Fruit fly (Drosophila melanogaster) whole organism, embryonic: Measurements from ENCODE around the gene ND-B18.

ENCODE experiments used
- CG11085 ChIP-seq: fragments of 200-800 bp; sonication (Bioruptor generic); IDR thresholded peaks from 2 replicates; pipeline ENCODE4 v1.3.6; 2022; ENCODE audit warnings: missing biosample characterization, missing genetic modification characterization
- CG12219 ChIP-seq: fragments of 200-800 bp; sonication (Bioruptor generic); optimal IDR thresholded peaks from 3 replicates; lab custom pipeline; 2018; ENCODE audit warnings: missing biosample characterization, mild to moderate bottlenecking, missing genetic modification characterization
- CG12659 ChIP-seq: fragments of 200-800 bp; sonication (Bioruptor generic); optimal IDR thresholded peaks from 3 replicates; lab custom pipeline; 2017; ENCODE audit warnings: mild to moderate bottlenecking, missing biosample characterization, missing genetic modification reagents, missing genetic modification characterization
- CG13296 ChIP-seq: fragments of 200-800 bp; sonication (Bioruptor generic); optimal IDR thresholded peaks from 3 replicates; lab custom pipeline; 2018; ENCODE audit warnings: missing biosample characterization, mild to moderate bottlenecking, missing genetic modification characterization
- CG14710 ChIP-seq: fragments of 200-800 bp; sonication (Bioruptor generic); optimal IDR thresholded peaks from 3 replicates; lab custom pipeline; 2019; ENCODE audit warnings: missing biosample characterization, mild to moderate bottlenecking, missing genetic modification characterization, moderate library complexity
- CG14965 ChIP-seq: fragments of 200-800 bp; sonication (Bioruptor generic); optimal IDR thresholded peaks from 2 replicates; lab custom pipeline; 2016; ENCODE audit warnings: missing biosample characterization, missing genetic modification characterization, borderline replicate concordance
- CG1603 ChIP-seq: fragments of 200-800 bp; sonication (Bioruptor generic); optimal IDR thresholded peaks from 2 replicates; lab custom pipeline; 2019; ENCODE audit warnings: missing biosample characterization, mild to moderate bottlenecking, missing genetic modification characterization, moderate library complexity
- CG17359 ChIP-seq: fragments of 200-800 bp; sonication (Bioruptor generic); optimal IDR thresholded peaks from 3 replicates; lab custom pipeline; 2018; ENCODE audit warnings: missing biosample characterization, mild to moderate bottlenecking, missing genetic modification characterization, moderate library complexity
- CG17385 ChIP-seq: fragments of 200-800 bp; sonication (Bioruptor generic); optimal IDR thresholded peaks from 3 replicates; lab custom pipeline; 2018; ENCODE audit warnings: missing biosample characterization, mild to moderate bottlenecking, missing genetic modification characterization
- CG18011 ChIP-seq: fragments of 200-800 bp; sonication (Bioruptor generic); optimal IDR thresholded peaks from 2 replicates; lab custom pipeline; 2017; ENCODE audit warnings: missing biosample characterization, missing genetic modification characterization, mild to moderate bottlenecking, moderate library complexity, missing genotype
- CG18262 ChIP-seq: fragments of 200-800 bp; optimal IDR thresholded peaks from 3 replicates; lab custom pipeline; 2019; ENCODE audit warnings: missing biosample characterization, mild to moderate bottlenecking, missing genetic modification characterization, moderate library complexity
- CG18619 ChIP-seq: fragments of 200-800 bp; sonication (Bioruptor generic); optimal IDR thresholded peaks from 3 replicates; lab custom pipeline; 2017; ENCODE audit warnings: missing biosample characterization, mild to moderate bottlenecking, missing genetic modification characterization
- CG30403 ChIP-seq: fragments of 200-800 bp; sonication (Bioruptor generic); optimal IDR thresholded peaks from 3 replicates; lab custom pipeline; 2016; ENCODE audit warnings: missing biosample characterization, missing genetic modification characterization
- CG4424 ChIP-seq: fragments of 200-800 bp; sonication (Bioruptor generic); optimal IDR thresholded peaks from 3 replicates; lab custom pipeline; 2016; ENCODE audit warnings: missing biosample characterization, missing genetic modification characterization
- CG7372 ChIP-seq: fragments of 200-800 bp; sonication (Bioruptor generic); IDR thresholded peaks from 2 replicates; pipeline ENCODE4 v1.3.6; 2022; ENCODE audit warnings: missing biosample characterization, missing genetic modification characterization
- CG7928 ChIP-seq: fragments of 200-800 bp; sonication (Bioruptor generic); optimal IDR thresholded peaks from 2 replicates; lab custom pipeline; 2017; ENCODE audit warnings: missing biosample characterization, mild to moderate bottlenecking, missing genetic modification characterization
- CG8290 ChIP-seq, 3 experiments: fragments of 200-800 bp; sonication (Bioruptor generic); optimal IDR thresholded peaks; 2 replicates each; lab custom pipeline; 2016 to 2019; ENCODE audit warnings: missing biosample characterization in 3 of 3, missing genetic modification characterization in 3 of 3, mild to moderate bottlenecking in 2 of 3, moderate library complexity in 1 of 3
- D ChIP-seq, 2 experiments: fragments of 200-800 bp in 1 of 2; fragments of >200 bp in 1 of 2; sonication (Bioruptor generic) in 1 of 2; optimal IDR thresholded peaks; 2 replicates in 1 of 2; 3 replicates in 1 of 2; lab custom pipeline; 2017; ENCODE audit warnings: mild to moderate bottlenecking in 1 of 2, missing biosample characterization in 1 of 2, missing genetic modification characterization in 1 of 2, missing genetic modification reagents in 1 of 2
- Gug ChIP-seq: fragments of 200-800 bp; sonication (Bioruptor generic); IDR thresholded peaks from 4 replicates; pipeline ENCODE4 v1.3.6; 2022; ENCODE audit warnings: missing biosample characterization, missing genetic modification characterization
- Jarid2 ChIP-seq: fragments of 200-800 bp; sonication (Bioruptor generic); optimal IDR thresholded peaks from 3 replicates; lab custom pipeline; 2017; ENCODE audit warnings: mild to moderate bottlenecking, missing biosample characterization, missing genetic modification reagents, missing genetic modification characterization
- Lhr ChIP-seq: fragments of 200-800 bp; sonication (Bioruptor generic); optimal IDR thresholded peaks from 3 replicates; lab custom pipeline; 2017; ENCODE audit warnings: mild to moderate bottlenecking, missing biosample characterization, missing genetic modification reagents, missing genetic modification characterization
- Oaz ChIP-seq: fragments of 200-800 bp; sonication (Bioruptor generic); IDR thresholded peaks from 2 replicates; pipeline ENCODE4 v1.3.6; 2022; ENCODE audit warnings: missing biosample characterization, missing genetic modification characterization
- Opbp ChIP-seq: fragments of 200-800 bp; sonication (Bioruptor generic); IDR thresholded peaks from 3 replicates; pipeline ENCODE4 v1.3.6; 2022; ENCODE audit warnings: missing biosample characterization, missing genetic modification characterization; ENCODE audit not compliant: partially characterized antibody
- Rfx ChIP-seq: fragments of 200-800 bp; sonication (Bioruptor generic); IDR thresholded peaks from 2 replicates; pipeline ENCODE4 v1.3.6; 2022; ENCODE audit warnings: missing biosample characterization, missing genetic modification characterization
- Rx ChIP-seq: fragments of 200-800 bp; sonication (Bioruptor generic); IDR thresholded peaks from 2 replicates; pipeline ENCODE4 v1.3.6; 2022; ENCODE audit warnings: missing biosample characterization, missing genetic modification characterization
- Sry-β ChIP-seq: fragments of 200-800 bp; sonication (Bioruptor generic); optimal IDR thresholded peaks from 2 replicates; lab custom pipeline; 2018; ENCODE audit warnings: missing biosample characterization, mild to moderate bottlenecking, missing genetic modification characterization, moderate library complexity
- Ssrp ChIP-seq: fragments of 200-800 bp; sonication (Bioruptor generic); optimal IDR thresholded peaks from 2 replicates; lab custom pipeline; 2018; ENCODE audit warnings: missing biosample characterization, mild to moderate bottlenecking, missing genetic modification characterization, moderate library complexity
- Tbp ChIP-seq: fragments of >200 bp; optimal IDR thresholded peaks from 2 replicates; lab custom pipeline; 2018; ENCODE audit warnings: missing biosample characterization, missing genetic modification characterization
- dmrt11E ChIP-seq: fragments of 200-800 bp; sonication (Bioruptor generic); optimal IDR thresholded peaks from 3 replicates; lab custom pipeline; 2018; ENCODE audit warnings: missing biosample characterization, mild to moderate bottlenecking, missing genetic modification characterization, moderate library complexity
- en ChIP-seq: fragments of 200-800 bp; sonication (Bioruptor generic); optimal IDR thresholded peaks from 2 replicates; lab custom pipeline; 2016; ENCODE audit warnings: missing biosample characterization, missing genetic modification characterization
- exex ChIP-seq: fragments of 200-800 bp; sonication (Bioruptor generic); optimal IDR thresholded peaks from 4 replicates; lab custom pipeline; 2018; ENCODE audit warnings: missing biosample characterization, mild to moderate bottlenecking, missing genetic modification characterization, moderate library complexity
- gfzf ChIP-seq: fragments of 200-800 bp; sonication (Bioruptor generic); optimal IDR thresholded peaks from 2 replicates; lab custom pipeline; 2016; ENCODE audit warnings: missing biosample characterization, mild to moderate bottlenecking, missing genetic modification characterization, moderate library complexity
- hbn ChIP-seq: fragments of 200-800 bp; sonication (Bioruptor generic); IDR thresholded peaks from 2 replicates; pipeline ENCODE4 v1.3.6; 2022; ENCODE audit warnings: missing biosample characterization, missing genetic modification characterization; ENCODE audit not compliant: partially characterized antibody
- lbe ChIP-seq: fragments of 200-800 bp; sonication (Bioruptor generic); optimal IDR thresholded peaks from 2 replicates; lab custom pipeline; 2016; ENCODE audit warnings: missing biosample characterization, mild to moderate bottlenecking, missing genetic modification characterization
- lov ChIP-seq, 2 experiments: fragments of 200-800 bp in 1 of 2; fragments of >200 bp in 1 of 2; sonication (Bioruptor generic) in 1 of 2; IDR thresholded peaks in 1 of 2; optimal IDR thresholded peaks in 1 of 2; 2 replicates in 1 of 2; 3 replicates in 1 of 2; pipeline versions ENCODE4 v1.3.6 to Lab custom; 2017 to 2022; ENCODE audit warnings: missing biosample characterization in 1 of 2, missing genetic modification characterization in 1 of 2
- nmo ChIP-seq: fragments of 200-800 bp; sonication (Bioruptor generic); optimal IDR thresholded peaks from 2 replicates; lab custom pipeline; 2018; ENCODE audit warnings: missing biosample characterization, mild to moderate bottlenecking, missing genetic modification characterization, moderate library complexity
- pan ChIP-seq, 4 experiments: fragments of >200 bp in 3 of 4; fragments of 200-800 bp in 1 of 4; sonication (Bioruptor generic) in 1 of 4; optimal IDR thresholded peaks in 3 of 4; IDR thresholded peaks in 1 of 4; 2 replicates each; pipeline versions ENCODE4 v1.3.6 to Lab custom; 2017 to 2022; ENCODE audit warnings: missing biosample characterization in 2 of 4, missing genetic modification characterization in 2 of 4, mixed read lengths in 1 of 4
- phol ChIP-seq: fragments of 200-800 bp; sonication (Bioruptor generic); optimal IDR thresholded peaks from 3 replicates; lab custom pipeline; 2018; ENCODE audit warnings: missing biosample characterization, mild to moderate bottlenecking, missing genetic modification characterization, moderate library complexity
- pita ChIP-seq: fragments of 200-800 bp; sonication (Bioruptor generic); optimal IDR thresholded peaks from 2 replicates; lab custom pipeline; 2017; ENCODE audit warnings: missing biosample characterization, mild to moderate bottlenecking, missing genetic modification characterization
- rib ChIP-seq: fragments of 200-800 bp; sonication (Bioruptor generic); IDR thresholded peaks from 2 replicates; pipeline ENCODE4 v1.3.6; 2022; ENCODE audit warnings: missing biosample characterization, missing genetic modification characterization
- ro ChIP-seq: fragments of 200-800 bp; sonication (Bioruptor generic); IDR thresholded peaks from 2 replicates; pipeline ENCODE4 v1.3.6; 2022; ENCODE audit warnings: missing biosample characterization, missing genetic modification characterization
- sim ChIP-seq: fragments of 200-800 bp; sonication (Bioruptor generic); IDR thresholded peaks from 2 replicates; pipeline ENCODE4 v1.3.6; 2022; ENCODE audit warnings: missing biosample characterization, missing genetic modification characterization
- slp2 ChIP-seq: fragments of 200-800 bp; sonication (Bioruptor generic); optimal IDR thresholded peaks from 2 replicates; lab custom pipeline; 2016; ENCODE audit warnings: missing biosample characterization, missing genetic modification characterization
- stwl ChIP-seq: fragments of 200-800 bp; sonication (Bioruptor generic); optimal IDR thresholded peaks from 3 replicates; lab custom pipeline; 2018; ENCODE audit warnings: missing biosample characterization, mild to moderate bottlenecking, missing genetic modification characterization, moderate library complexity
- wek ChIP-seq: fragments of 200-800 bp; sonication (Bioruptor generic); optimal IDR thresholded peaks from 3 replicates; lab custom pipeline; 2018; ENCODE audit warnings: missing biosample characterization, mild to moderate bottlenecking, missing genetic modification characterization, moderate library complexity

Gene ND-B18

DNA sequence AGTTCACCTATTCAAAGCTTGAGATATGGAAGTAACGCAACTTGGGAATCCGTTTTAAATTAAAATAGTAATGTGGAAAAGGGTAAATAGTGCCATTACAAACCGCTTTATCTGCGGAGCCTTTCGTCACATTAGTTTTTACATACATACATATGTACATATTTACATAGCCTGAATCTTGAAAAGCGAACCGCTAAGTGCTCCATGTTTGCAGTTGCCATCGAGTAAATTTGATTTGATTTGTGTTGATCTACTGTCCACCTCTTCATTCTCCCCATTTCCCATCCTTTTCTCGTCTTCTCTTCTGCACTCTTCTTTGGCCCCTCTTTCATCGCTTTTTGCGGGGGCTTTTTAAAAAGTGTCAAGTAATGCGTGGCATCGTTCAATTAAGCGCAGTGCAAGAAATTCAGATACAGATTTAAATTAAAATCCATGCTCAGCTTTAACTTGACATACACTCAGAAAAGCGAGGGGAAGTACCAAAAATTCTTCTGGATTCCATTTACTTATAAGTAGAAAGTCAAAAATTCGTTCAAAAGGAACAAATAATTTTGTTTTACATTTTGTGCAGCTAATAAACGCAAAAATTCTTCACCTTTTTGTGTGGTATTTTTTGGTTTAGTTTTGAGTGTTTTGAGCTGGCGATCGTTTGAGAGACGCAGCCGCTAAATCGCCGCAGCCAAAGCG lies 20.4 kb upstream of the ND-B18 start (continued):
- no peak for TF ChIP-seq Tbp (GFP tag; lab: Kevin White, UChicago)
- peak; percentile 65 for TF ChIP-seq rib (GFP tag; lab: Robert Waterston, UW)
- peak; percentile 70 for TF ChIP-seq en (GFP tag; lab: Kevin White, UChicago)
- TF ChIP-seq CG17385 (GFP tag; lab: Kevin White, UChicago) = peak; percentile 79
- TF ChIP-seq Oaz = no peak
- TF ChIP-seq CG18011 (GFP tag; lab: Kevin White, UChicago) = peak; percentile 28
- peak; percentile 75 for TF ChIP-seq dmrt11E
- TF ChIP-seq gfzf (GFP tag; lab: Kevin White, UChicago) = no peak
- no peak for TF ChIP-seq lov (optimal IDR thresholded peaks at IDR 0.05; lab: Kevin White, UChicago)
- peak; percentile 91 for TF ChIP-seq lov (GFP tag; IDR thresholded peaks at IDR 0.05; lab: Robert Waterston, UW)
- TF ChIP-seq Gug (GFP tag; lab: Robert Waterston, UW) = no peak
- TF ChIP-seq CG4424 (GFP tag; lab: Kevin White, UChicago) = peak; percentile 67
- no peak for TF ChIP-seq stwl (tag; lab: Kevin White, UChicago)
- TF ChIP-seq Ssrp (tag; lab: Kevin White, UChicago) = no peak
- TF ChIP-seq hbn (GFP tag; lab: Robert Waterston, UW) = no peak
- no peak for TF ChIP-seq D (optimal IDR thresholded peaks at IDR 0.05; lab: Kevin White, UChicago)
- TF ChIP-seq D (GFP tag; optimal IDR thresholded peaks at IDR 0.05; lab: Kevin White, UChicago) = peak; percentile 93
- peak; percentile 74 for TF ChIP-seq CG14710
- peak; percentile 81 for TF ChIP-seq CG14965 (GFP tag; lab: Kevin White, UChicago)
- TF ChIP-seq wek (GFP tag; lab: Kevin White, UChicago) = peak; percentile 95
- TF ChIP-seq Lhr (GFP tag; lab: Kevin White, UChicago) = peak; percentile 83
- TF ChIP-seq CG17359 (tag; lab: Kevin White, UChicago) = peak; percentile 94
- TF ChIP-seq pita (GFP tag; lab: Kevin White, UChicago) = no peak
- TF ChIP-seq pan (optimal IDR thresholded peaks at IDR 0.05; lab: Kevin White, UChicago) = no peak
- peak in 1 of 2 experiments; percentile 83 for TF ChIP-seq pan (GFP tag; optimal IDR thresholded peaks at IDR 0.05 in 1 of 2, IDR thresholded peaks at IDR 0.05 in 1 of 2)
- peak; percentile 41; the same call in 1 of the 2 replicates for TF ChIP-seq CG11085 (GFP tag; lab: Robert Waterston, UW)
- TF ChIP-seq Rfx (GFP tag; lab: Robert Waterston, UW) = peak; percentile 54; the same call in 1 of the 2 replicates
- peak; percentile 57 for TF ChIP-seq lbe (GFP tag; lab: Kevin White, UChicago)
- peak; percentile 55 for TF ChIP-seq CG8290 (GFP tag; optimal IDR thresholded peaks at IDR 0.05; lab: Kevin White, UChicago)
- TF ChIP-seq CG8290 (tag; optimal IDR thresholded peaks at IDR 0.05; lab: Kevin White, UChicago) = peak; percentile 93
- TF ChIP-seq ro (GFP tag; lab: Robert Waterston, UW) = no peak

- TF ChIP-seq sim (GFP tag; lab: Robert Waterston, UW) = no peak
- TF ChIP-seq CG13296 (GFP tag; lab: Kevin White, UChicago) = peak; percentile 6
- peak; percentile 32 for TF ChIP-seq CG12659 (GFP tag; lab: Kevin White, UChicago)
- 0 out of 2 replicates have a peak, but pooled peaks have one; percentile 15 for TF ChIP-seq Rx (GFP tag; lab: Robert Waterston, UW)
- TF ChIP-seq CG30403 = peak; percentile 8
- peak; percentile 3 for TF ChIP-seq nmo (GFP tag; lab: Kevin White, UChicago)
- no peak for TF ChIP-seq slp2 (GFP tag; lab: Kevin White, UChicago)
- TF ChIP-seq CG12219 (GFP tag; lab: Kevin White, UChicago) = peak; percentile 5
- TF ChIP-seq exex (tag; lab: Kevin White, UChicago) = peak; percentile 35
- peak; percentile 25 for TF ChIP-seq CG18619 (GFP tag; lab: Kevin White, UChicago)
- peak; percentile 74 for TF ChIP-seq CG7372 (GFP tag; lab: Robert Waterston, UW)
- TF ChIP-seq Tbp (GFP tag; lab: Kevin White, UChicago) = no peak
- TF ChIP-seq CG18262 (tag; lab: Kevin White, UChicago) = no peak
- peak; percentile 91 for TF ChIP-seq Sry-β (GFP tag; lab: Kevin White, UChicago)
- peak; percentile 20; the same call in 1 of the 3 replicates for TF ChIP-seq Opbp (GFP tag; lab: Robert Waterston, UW)
- no peak for TF ChIP-seq CG1603 (tag; lab: Kevin White, UChicago)
- TF ChIP-seq Jarid2 (GFP tag; lab: Kevin White, UChicago) = peak; percentile 58
- TF ChIP-seq CG7928 (GFP tag; lab: Kevin White, UChicago) = no peak
- TF ChIP-seq phol = peak; percentile 6
Observed at dm6 chrX:15043700-15044225, 19.8 kb upstream of the ND-B18 start, which contains the start of gene CG5541. Gene CG5541 (plus strand): TSS chrX:15044123.
